Worm (Caenorhabditis elegans) whole organism, L3 larva: ENCODE data around the gene oac-24.

Source experiments
- egl-5 ChIP-seq: fragments of 150-350 bp; optimal IDR thresholded peaks from 2 replicates; lab custom pipeline; 2017; ENCODE audit warnings: missing biosample characterization, missing genetic modification reagents, missing genetic modification characterization, inconsistent platforms
- elt-2 ChIP-seq: sonication (generic microtip); optimal IDR thresholded peaks from 2 replicates; lab custom pipeline; 2016; ENCODE audit warnings: missing genetic modification reagents, mild to moderate bottlenecking, missing genetic modification characterization, missing compliant biosample characterization
- nhr-237 ChIP-seq: fragments of 150-350 bp; optimal IDR thresholded peaks from 2 replicates; lab custom pipeline; 2014; ENCODE audit warnings: missing biosample characterization, missing genetic modification characterization
- tbx-2 ChIP-seq: sonication (generic microtip); optimal IDR thresholded peaks from 2 replicates; lab custom pipeline; 2016; ENCODE audit warnings: mild to moderate bottlenecking, missing genetic modification characterization, missing compliant biosample characterization
- ztf-4 ChIP-seq: fragments of 150-350 bp; optimal IDR thresholded peaks from 2 replicates; lab custom pipeline; 2014; ENCODE audit warnings: missing biosample characterization, missing genetic modification characterization

- TF ChIP-seq ztf-4 (tag; lab: Kevin White, UChicago), result no peak
- no peak for TF ChIP-seq nhr-237
- TF ChIP-seq tbx-2, result no peak
- no peak for TF ChIP-seq egl-5 (tag; lab: Kevin White, UChicago)
- TF ChIP-seq elt-2 (tag; lab: Kevin White, UChicago), result no peak
Observed at ce11 chrV:4758540-4758939, 48.0 kb downstream of the oac-24 start.
